Fruit fly (Drosophila melanogaster) ovary, adult (tissue): ENCODE data around the gene Frl.

ENCODE experiments used
- CG17801 ChIP-seq: fragments of 200-800 bp; optimal IDR thresholded peaks from 2 replicates; lab custom pipeline; 2019; ENCODE audit warnings: missing biosample characterization, mild to moderate bottlenecking, missing genetic modification characterization, moderate library complexity; ENCODE audit not compliant: partially characterized antibody

Frl gene

dm6 chr3L:14049620-14050253 is 3.3 kb upstream of the Frl start, which contains the start of gene Neurl4:
Gene Neurl4 (minus strand): TSS chr3L:14049892.
- no peak for TF ChIP-seq CG17801 (GFP tag; lab: Kevin White, UChicago)

- TF ChIP-seq CG17801 (GFP tag; lab: Kevin White, UChicago) = no peak
Measured at dm6 chr3L:14050944-14051548, 2.0 kb upstream of the Frl start, which contains the start of gene CG6833. Gene CG6833 (plus strand): TSS chr3L:14051206.

dm6 chr3L:14053806-14054205 is 791 bp downstream of the Frl start:
- no peak for TF ChIP-seq CG17801 (GFP tag; lab: Kevin White, UChicago)

dm6 chr3L:14055260-14055696 is 2.3 kb downstream of the Frl start:
- TF ChIP-seq CG17801 (GFP tag; lab: Kevin White, UChicago) = no peak

dm6 chr3L:14055815-14056516 is 3.0 kb downstream of the Frl start:
- TF ChIP-seq CG17801 (GFP tag; lab: Kevin White, UChicago) = no peak

dm6 chr3L:14056816-14057215 is 3.8 kb downstream of the Frl start:
- TF ChIP-seq CG17801 (GFP tag; lab: Kevin White, UChicago) = no peak

- TF ChIP-seq CG17801 (GFP tag; lab: Kevin White, UChicago) = no peak
Measured at dm6 chr3L:14059266-14059974, 6.4 kb downstream of the Frl start.

dm6 chr3L:14062702-14063101 is 9.7 kb downstream of the Frl start:
- TF ChIP-seq CG17801 (GFP tag; lab: Kevin White, UChicago) = no peak

dm6 chr3L:14063241-14064064 is 10.4 kb downstream of the Frl start:
- TF ChIP-seq CG17801 (GFP tag; lab: Kevin White, UChicago) = no peak

dm6 chr3L:14064065-14064414 is 11.0 kb downstream of the Frl start:
- no peak for TF ChIP-seq CG17801 (GFP tag; lab: Kevin White, UChicago)

- peak; percentile 27 for TF ChIP-seq CG17801 (GFP tag; lab: Kevin White, UChicago)
Measured at dm6 chr3L:14071621-14072020, 18.6 kb downstream of the Frl start, which contains the start of gene Pex1. Gene Pex1 (plus strand): TSS chr3L:14071892.

dm6 chr3L:14075472-14075871 is 22.5 kb downstream of the Frl start, which contains the start of gene btl:
Gene btl (plus strand): TSS chr3L:14075772.
- no peak for TF ChIP-seq CG17801 (GFP tag; lab: Kevin White, UChicago)

- TF ChIP-seq CG17801 (GFP tag; lab: Kevin White, UChicago) = no peak
Measured at dm6 chr3L:14076559-14076958, 23.5 kb downstream of the Frl start.

dm6 chr3L:14078227-14078626 is 25.2 kb downstream of the Frl start:
- no peak for TF ChIP-seq CG17801 (GFP tag; lab: Kevin White, UChicago)
